Worm (Caenorhabditis elegans): Measurements from ENCODE around the gene ztf-27.

Gene ztf-27

DNA sequence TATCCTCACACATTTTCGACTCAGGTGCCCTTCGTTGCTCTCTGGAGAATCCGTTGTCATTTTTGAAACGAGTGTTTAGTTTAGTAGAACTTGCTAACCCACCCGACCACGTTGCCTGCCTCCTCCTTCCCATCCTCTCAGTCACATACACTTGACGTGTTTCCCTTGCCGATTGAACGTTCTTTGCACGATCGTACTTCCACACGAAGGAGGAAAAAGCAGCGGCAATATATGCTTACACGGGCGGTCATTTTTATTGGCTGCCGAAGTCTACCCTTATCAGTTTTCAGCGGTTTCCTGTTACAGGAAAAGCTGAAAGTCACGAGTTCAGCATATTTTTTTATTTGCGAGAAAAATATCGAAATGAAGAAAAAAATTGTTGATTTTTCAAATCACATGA, 4.6 kb downstream of the ztf-27 start (continued):
- TF ChIP-seq zip-2 (tag; optimal IDR thresholded peaks at IDR 0.05) (peak; percentile 17), zfp-3 (GFP tag; conservative IDR thresholded peaks at IDR 0.05) (no peak; the same call in none of the 2 replicates), lin-29 (GFP tag; IDR thresholded peaks at IDR 0.05) (no peak), pha-4 (GFP tag; IDR thresholded peaks at IDR 0.05) (peak; percentile 24; the same call in 1 of the 2 replicates), pha-4 (tag; optimal IDR thresholded peaks at IDR 0.05) (peak; percentile 15), lin-13 (GFP tag; optimal IDR thresholded peaks at IDR 0.05) (no peak), aha-1 (tag) (peak; percentile 98), hlh-11 (tag; optimal IDR thresholded peaks at IDR 0.05) (peak; percentile 94), F10B5.3 (tag; optimal IDR thresholded peaks at IDR 0.05) (no peak), egl-27 (tag; optimal IDR thresholded peaks at IDR 0.05) (no peak), F26F4.8 (GFP tag; conservative IDR thresholded peaks at IDR 0.05) (no peak), unc-130 (GFP tag; optimal IDR thresholded peaks at IDR 0.05) (no peak), lin-1 (GFP tag; IDR thresholded peaks at IDR 0.05) (peak; percentile 82), daf-12 (tag; optimal IDR thresholded peaks at IDR 0.05) (no peak), daf-8 (GFP tag; IDR thresholded peaks at IDR 0.05) (no peak), ceh-32 (tag; optimal IDR thresholded peaks at IDR 0.05; ENCODE audit: poor library complexity) (no peak), dmd-8 (GFP tag; IDR thresholded peaks at IDR 0.05) (no peak), spr-1 (tag; optimal IDR thresholded peaks at IDR 0.05) (no peak), arid-1 (GFP tag; conservative IDR thresholded peaks at IDR 0.05) (0 out of 2 replicates have a peak, but pooled peaks have one; percentile 31), pqm-1 (tag; optimal IDR thresholded peaks at IDR 0.05) (peak; percentile 93), Y105C5A.15 (GFP tag; IDR thresholded peaks at IDR 0.05) (no peak), Y75B8A.6 (GFP tag; IDR thresholded peaks at IDR 0.05) (no peak), ceh-20 (GFP tag; IDR thresholded peaks at IDR 0.05) (no peak), zfp-2 (tag; optimal IDR thresholded peaks at IDR 0.05) (no peak), fkh-10 (GFP tag; optimal IDR thresholded peaks at IDR 0.05) (no peak), daf-19 (GFP tag; conservative IDR thresholded peaks at IDR 0.05) (no peak), dpl-1 (GFP tag; optimal IDR thresholded peaks at IDR 0.05) (no peak), hlh-30 (tag; optimal IDR thresholded peaks at IDR 0.05; ENCODE audit: insufficient read depth) (peak; percentile 81), hif-1 (tag; optimal IDR thresholded peaks at IDR 0.05) (peak; percentile 13 to 23), F49E8.2 (tag; optimal IDR thresholded peaks at IDR 0.05; ENCODE audit: borderline replicate concordance) (no peak), lir-3 (tag; optimal IDR thresholded peaks at IDR 0.05) (no peak), nhr-42 (GFP tag; IDR thresholded peaks at IDR 0.05) (no peak), zip-11 (GFP tag; IDR thresholded peaks at IDR 0.05) (no peak), ceh-28 (tag; optimal IDR thresholded peaks at IDR 0.05) (no peak), ceh-82 (tag; optimal IDR thresholded peaks at IDR 0.05) (no peak), Y5F2A.4 (GFP tag; optimal IDR thresholded peaks at IDR 0.05) (no peak), unc-39 (tag; optimal IDR thresholded peaks at IDR 0.05) (no peak), mxl-2 (GFP tag; conservative IDR thresholded peaks at IDR 0.05) (peak; percentile 85), set-16 (GFP tag; IDR thresholded peaks at IDR 0.05) (peak; percentile 26; the same call in 1 of the 2 replicates), gei-8 (GFP tag; optimal IDR thresholded peaks at IDR 0.05) (peak; percentile 41), ces-1 (GFP tag; optimal IDR thresholded peaks at IDR 0.05) (no peak), snpc-4 (tag; optimal IDR thresholded peaks at IDR 0.05) (no peak), jun-1 (tag; optimal IDR thresholded peaks at IDR 0.05) (no peak), spr-3 (GFP tag; optimal IDR thresholded peaks at IDR 0.05) (no peak), madf-9 (GFP tag; conservative IDR thresholded peaks at IDR 0.05) (0 out of 2 replicates have a peak, but pooled peaks have one; percentile 15), nhr-77 (tag; optimal IDR thresholded peaks at IDR 0.05) (peak; percentile 75), zag-1 (tag; optimal IDR thresholded peaks at IDR 0.05) (no peak), dve-1 (tag; optimal IDR thresholded peaks at IDR 0.05; ENCODE audit: insufficient read depth) (peak; percentile 79), nhr-10 (tag; optimal IDR thresholded peaks at IDR 0.05) (no peak), php-3 (GFP tag; IDR thresholded peaks at IDR 0.05) (peak; percentile 85), T20F7.1 (GFP tag; optimal IDR thresholded peaks at IDR 0.05) (no peak)

Data from whole organism, L4 larva.